Worm (Caenorhabditis elegans) whole organism, mixed stage, embryonic: ENCODE results near the gene feh-1.

Experiments
- blmp-1 ChIP-seq: fragments of 150-350 bp; optimal IDR thresholded peaks from 2 replicates; lab custom pipeline; 2014; ENCODE audit warnings: missing biosample characterization, missing genetic modification characterization
- ces-1 ChIP-seq: fragments of 150-350 bp; optimal IDR thresholded peaks from 2 replicates; lab custom pipeline; 2014; ENCODE audit warnings: missing biosample characterization, missing genetic modification reagents, missing genetic modification characterization
- cnd-1 ChIP-seq: fragments of 200-800 bp; sonication (Bioruptor generic); optimal IDR thresholded peaks from 2 replicates; lab custom pipeline; 2018; ENCODE audit warnings: mild to moderate bottlenecking, missing genetic modification characterization, missing compliant biosample characterization
- elt-3 ChIP-seq: fragments of 150-350 bp; optimal IDR thresholded peaks from 2 replicates; lab custom pipeline; 2014; ENCODE audit warnings: missing biosample characterization, missing genetic modification characterization
- lin-13 ChIP-seq: fragments of 150-350 bp; optimal IDR thresholded peaks from 2 replicates; lab custom pipeline; 2014; ENCODE audit warnings: missing biosample characterization, missing genetic modification characterization
- mab-5 ChIP-seq: fragments of 150-350 bp; optimal IDR thresholded peaks from 2 replicates; lab custom pipeline; 2014; ENCODE audit warnings: missing biosample characterization, missing genetic modification characterization
- nhr-12 ChIP-seq: fragments of 150-350 bp; optimal IDR thresholded peaks from 2 replicates; lab custom pipeline; 2014; ENCODE audit warnings: missing biosample characterization, missing genetic modification characterization
- nhr-237 ChIP-seq: fragments of 150-350 bp; optimal IDR thresholded peaks from 2 replicates; lab custom pipeline; 2014; ENCODE audit warnings: missing biosample characterization, missing genetic modification characterization
- nhr-76 ChIP-seq: sonication (generic microtip); optimal IDR thresholded peaks from 2 replicates; lab custom pipeline; 2017; ENCODE audit warnings: missing biosample characterization, missing genetic modification characterization
- pha-4 ChIP-seq: fragments of 150-350 bp; optimal IDR thresholded peaks from 2 replicates; lab custom pipeline; 2018; ENCODE audit warnings: missing biosample characterization, missing genetic modification reagents, missing genetic modification characterization
- snpc-4 ChIP-seq: fragments of 150-350 bp; optimal IDR thresholded peaks from 2 replicates; lab custom pipeline; 2014; ENCODE audit warnings: missing biosample characterization, missing genetic modification characterization
- unc-39 ChIP-seq: fragments of 150-350 bp; optimal IDR thresholded peaks from 2 replicates; lab custom pipeline; 2014; ENCODE audit warnings: missing biosample characterization, missing genetic modification characterization
- unc-62 ChIP-seq: fragments of 150-350 bp; optimal IDR thresholded peaks from 2 replicates; lab custom pipeline; 2014; ENCODE audit warnings: missing biosample characterization, missing genetic modification reagents, missing genetic modification characterization
- ztf-11 ChIP-seq: fragments of 150-350 bp; optimal IDR thresholded peaks from 2 replicates; lab custom pipeline; 2014; ENCODE audit warnings: missing biosample characterization, missing genetic modification characterization

ce11 chrIII:2598491-2599065 is 48.9 kb downstream of the feh-1 start:
- TF ChIP-seq ces-1 (GFP tag; lab: Kevin White, UChicago), result no peak
- no peak for TF ChIP-seq pha-4 (tag; lab: Kevin White, UChicago)
- TF ChIP-seq mab-5 (tag; lab: Kevin White, UChicago), result no peak
- TF ChIP-seq ztf-11 (tag; lab: Kevin White, UChicago), result no peak
- no peak for TF ChIP-seq lin-13 (tag; lab: Kevin White, UChicago)
- TF ChIP-seq cnd-1 (tag; lab: Kevin White, UChicago), result no peak
- no peak for TF ChIP-seq snpc-4 (tag; lab: Kevin White, UChicago)
- TF ChIP-seq nhr-237 (tag; lab: Kevin White, UChicago), result no peak
- TF ChIP-seq nhr-76 (tag; lab: Kevin White, UChicago), result no peak
- TF ChIP-seq unc-62 (GFP tag; lab: Kevin White, UChicago), result no peak
- no peak for TF ChIP-seq blmp-1 (tag; lab: Kevin White, UChicago)
- TF ChIP-seq nhr-12 (tag; lab: Kevin White, UChicago), result no peak
- no peak for TF ChIP-seq unc-39 (tag; lab: Kevin White, UChicago)
- no peak for TF ChIP-seq elt-3 (tag; lab: Kevin White, UChicago)
